Worm (Caenorhabditis elegans): ENCODE measurements around the gene sad-1.
A peak's percentile ranks its signal among the peaks of the same experiment; 100 is the strongest.

sad-1 gene

ce11 chrX:13518861-13519713 lies 18.6 kb upstream of the sad-1 start, which contains the start of the genes cdk-4 and F18H3.1 (continued):
- no peak for TF ChIP-seq ZK337.2 (GFP tag; IDR thresholded peaks at IDR 0.05)
- TF ChIP-seq Y105C5A.15 (GFP tag; IDR thresholded peaks at IDR 0.05): no peak
- no peak for TF ChIP-seq tra-1 (GFP tag; IDR thresholded peaks at IDR 0.05)
- TF ChIP-seq mdl-1 (tag; optimal IDR thresholded peaks at IDR 0.05): peak in 1 of 2 experiments; percentile 13
- TF ChIP-seq daf-19 (GFP tag; conservative IDR thresholded peaks at IDR 0.05): no peak
- TF ChIP-seq F37D6.2 (tag; optimal IDR thresholded peaks at IDR 0.05): no peak
- no peak for TF ChIP-seq Y75B8A.6 (GFP tag; IDR thresholded peaks at IDR 0.05)
- no peak for TF ChIP-seq dmd-9 (GFP tag; IDR thresholded peaks at IDR 0.05)
- no peak for TF ChIP-seq snpc-4 (tag; optimal IDR thresholded peaks at IDR 0.05)
- TF ChIP-seq dmd-6 (GFP tag; IDR thresholded peaks at IDR 0.05): 0 out of 2 replicates have a peak, but pooled peaks have one; percentile 15
- TF ChIP-seq lin-13 (GFP tag; optimal IDR thresholded peaks at IDR 0.05): no peak
- no peak for TF ChIP-seq madf-9 (GFP tag; conservative IDR thresholded peaks at IDR 0.05)
- TF ChIP-seq ces-1 (GFP tag; optimal IDR thresholded peaks at IDR 0.05): no peak
- no peak for TF ChIP-seq nhr-111 (GFP tag; optimal IDR thresholded peaks at IDR 0.05)
- no peak for TF ChIP-seq nhr-6 (tag; optimal IDR thresholded peaks at IDR 0.05)
- TF ChIP-seq daf-12 (tag; optimal IDR thresholded peaks at IDR 0.05): no peak
- TF ChIP-seq nhr-76 (tag; optimal IDR thresholded peaks at IDR 0.05): no peak
- TF ChIP-seq ztf-11 (tag; optimal IDR thresholded peaks at IDR 0.05): no peak
- 0 out of 2 replicates have a peak, but pooled peaks have one; percentile 10 for TF ChIP-seq arid-1 (GFP tag; conservative IDR thresholded peaks at IDR 0.05)
- TF ChIP-seq unc-62 (GFP tag; optimal IDR thresholded peaks at IDR 0.05 in 1 of 2): peak in 1 of 2 experiments; percentile 99
- no peak for TF ChIP-seq unc-62 (tag; optimal IDR thresholded peaks at IDR 0.05)
- no peak for TF ChIP-seq nhr-102 (tag; optimal IDR thresholded peaks at IDR 0.05)
- TF ChIP-seq lin-38 (GFP tag; IDR thresholded peaks at IDR 0.05): peak; percentile 62
- no peak for TF ChIP-seq madf-5 (GFP tag; IDR thresholded peaks at IDR 0.05)
- TF ChIP-seq skn-1 (tag; optimal IDR thresholded peaks at IDR 0.05): no peak
- TF ChIP-seq dmd-8 (GFP tag; IDR thresholded peaks at IDR 0.05): 0 out of 2 replicates have a peak, but pooled peaks have one; percentile 31
- peak in 1 of 2 experiments; percentile 59 for TF ChIP-seq lsy-2 (tag; optimal IDR thresholded peaks at IDR 0.05)
- TF ChIP-seq ceh-62 (tag; optimal IDR thresholded peaks at IDR 0.05): no peak
- TF ChIP-seq saeg-2 (GFP tag; IDR thresholded peaks at IDR 0.05): no peak
- TF ChIP-seq gei-8 (GFP tag; optimal IDR thresholded peaks at IDR 0.05): no peak
- peak; percentile 27 for TF ChIP-seq rbr-2 (tag; optimal IDR thresholded peaks at IDR 0.05)
- TF ChIP-seq nhr-41 (GFP tag; IDR thresholded peaks at IDR 0.05): no peak
- peak; percentile 53 for TF ChIP-seq hlh-30 (tag; optimal IDR thresholded peaks at IDR 0.05; ENCODE audit: insufficient read depth)
- TF ChIP-seq dpl-1 (GFP tag; optimal IDR thresholded peaks at IDR 0.05): peak; percentile 34
- TF ChIP-seq T20F7.1 (GFP tag; optimal IDR thresholded peaks at IDR 0.05): no peak
- peak; percentile 2 for TF ChIP-seq nhr-28 (tag; optimal IDR thresholded peaks at IDR 0.05)
- TF ChIP-seq Y48G9A.11 (GFP tag; IDR thresholded peaks at IDR 0.05): no peak

DNA sequence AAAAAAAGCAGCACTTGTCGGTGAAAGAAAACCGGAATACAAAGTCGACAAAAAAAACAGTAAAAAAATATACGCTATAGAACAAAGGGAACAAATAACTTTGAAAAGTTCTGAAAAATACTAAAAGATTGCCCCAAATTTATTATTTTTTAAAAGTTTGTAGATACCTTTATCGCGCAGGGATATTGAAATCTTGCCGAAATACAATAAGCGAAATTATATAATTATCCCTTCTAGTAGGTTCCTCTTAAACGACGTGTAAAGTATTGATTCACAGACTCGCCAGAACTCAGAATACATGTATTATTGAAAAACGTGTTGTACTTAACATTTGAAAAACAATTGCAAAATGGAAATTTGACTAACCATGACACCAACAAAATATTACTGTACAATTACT lies 13.9 kb upstream of the sad-1 start:
- TF ChIP-seq pqm-1 (tag; optimal IDR thresholded peaks at IDR 0.05) (peak; percentile 28), nhr-237 (tag; optimal IDR thresholded peaks at IDR 0.05) (peak; percentile 60), nhr-10 (tag; optimal IDR thresholded peaks at IDR 0.05) (peak; percentile 62), php-3 (GFP tag; IDR thresholded peaks at IDR 0.05) (peak; percentile 66), nhr-28 (tag; optimal IDR thresholded peaks at IDR 0.05) (peak; percentile 80), hmg-1.1 (GFP tag; IDR thresholded peaks at IDR 0.05) (peak; percentile 96), tag-97 (GFP tag; IDR thresholded peaks at IDR 0.05) (no peak), zfp-3 (GFP tag; conservative IDR thresholded peaks at IDR 0.05) (no peak), sdz-12 (GFP tag; optimal IDR thresholded peaks at IDR 0.05) (no peak), Y105C5A.15 (GFP tag; IDR thresholded peaks at IDR 0.05) (no peak), ceh-82 (tag; optimal IDR thresholded peaks at IDR 0.05) (no peak), ZK546.5 (tag; optimal IDR thresholded peaks at IDR 0.05) (peak in 1 of 2 experiments; percentile 27), daf-16 (GFP tag; optimal IDR thresholded peaks at IDR 0.05) (peak; percentile 34 to 87), daf-16 (tag; optimal IDR thresholded peaks at IDR 0.05) (peak; percentile 83), nhr-76 (tag; optimal IDR thresholded peaks at IDR 0.05) (peak; percentile 34), nhr-111 (GFP tag; optimal IDR thresholded peaks at IDR 0.05) (no peak), zag-1 (tag; optimal IDR thresholded peaks at IDR 0.05) (no peak), unc-62 (GFP tag; optimal IDR thresholded peaks at IDR 0.05 in 1 of 2) (peak in 1 of 2 experiments; percentile 68), unc-62 (tag; optimal IDR thresholded peaks at IDR 0.05) (no peak), ctbp-1 (GFP tag; IDR thresholded peaks at IDR 0.05) (peak; percentile 77; the same call in 1 of the 2 replicates)
